Fruit fly (Drosophila melanogaster) whole organism, wandering third instar larva: ENCODE measurements around the gene Lrr47.
A peak's percentile ranks its signal among the peaks of the same experiment; 100 is the strongest.

Experiments
- Abd-B ChIP-seq: fragments of >200 bp; optimal IDR thresholded peaks from 2 replicates; lab custom pipeline; 2017; ENCODE audit warnings: missing biosample characterization, missing genetic modification characterization
- CG32264 ChIP-seq: fragments of 200-800 bp; sonication (Bioruptor generic); optimal IDR thresholded peaks from 2 replicates; lab custom pipeline; 2016; ENCODE audit warnings: missing biosample characterization, missing genetic modification characterization
- CG9705 ChIP-seq: fragments of 200-800 bp; sonication (Bioruptor generic); optimal IDR thresholded peaks from 2 replicates; lab custom pipeline; 2018; ENCODE audit warnings: missing biosample characterization, mild to moderate bottlenecking, missing genetic modification characterization
- CrebA ChIP-seq: fragments of 200-800 bp; sonication (Bioruptor generic); optimal IDR thresholded peaks from 2 replicates; lab custom pipeline; 2016; ENCODE audit warnings: missing biosample characterization, mild to moderate bottlenecking, missing genetic modification characterization, borderline replicate concordance
- Dfd ChIP-seq: fragments of >200 bp; optimal IDR thresholded peaks from 2 replicates; lab custom pipeline; 2017; ENCODE audit warnings: missing biosample characterization, missing genetic modification characterization
- Dif ChIP-seq: fragments of 200-275, 200-300 bp; sonication (Bioruptor generic); optimal IDR thresholded peaks from 2 replicates; lab custom pipeline; 2018; ENCODE audit warnings: missing biosample characterization, missing genetic modification characterization; ENCODE audit not compliant: partially characterized antibody
- GATAd ChIP-seq: sonication (Bioruptor generic); optimal IDR thresholded peaks from 2 replicates; lab custom pipeline; 2016; ENCODE audit warnings: missing biosample characterization, missing genetic modification characterization
- HLH106 ChIP-seq: fragments of 200-800 bp; optimal IDR thresholded peaks from 3 replicates; lab custom pipeline; 2019; ENCODE audit warnings: missing biosample characterization, mild to moderate bottlenecking, missing genetic modification characterization, moderate library complexity
- Hnf4 ChIP-seq: fragments of 200-800 bp; sonication (Bioruptor generic); optimal IDR thresholded peaks from 2 replicates; lab custom pipeline; 2016; ENCODE audit warnings: missing biosample characterization, mild to moderate bottlenecking, missing genetic modification characterization
- Hr78 ChIP-seq: fragments of >200 bp; optimal IDR thresholded peaks from 2 replicates; lab custom pipeline; 2017; ENCODE audit warnings: missing biosample characterization, missing genetic modification characterization
- Hr83 ChIP-seq: fragments of 200-300 bp; sonication (Bioruptor generic); optimal IDR thresholded peaks from 2 replicates; lab custom pipeline; 2016; ENCODE audit warnings: missing biosample characterization, mild to moderate bottlenecking, missing genetic modification characterization, moderate library complexity; ENCODE audit not compliant: poor library complexity, severe bottlenecking
- Jra ChIP-seq: sonication (Bioruptor generic); optimal IDR thresholded peaks from 2 replicates; lab custom pipeline; 2016; ENCODE audit warnings: missing biosample characterization, missing genetic modification characterization
- Myc ChIP-seq: fragments of >200 bp; optimal IDR thresholded peaks from 2 replicates; lab custom pipeline; 2017
- Sp1 ChIP-seq: fragments of 200-800 bp; sonication (Bioruptor generic); optimal IDR thresholded peaks from 3 replicates; lab custom pipeline; 2019; ENCODE audit warnings: missing biosample characterization, mild to moderate bottlenecking, missing genetic modification characterization, moderate library complexity
- Vsx2 ChIP-seq: fragments of 200-300, 225-300 bp; sonication (Bioruptor generic); optimal IDR thresholded peaks from 2 replicates; lab custom pipeline; 2018; ENCODE audit warnings: missing biosample characterization, missing genetic modification characterization; ENCODE audit not compliant: partially characterized antibody
- br ChIP-seq: fragments of 200-800 bp; sonication (Bioruptor generic); optimal IDR thresholded peaks from 2 replicates; lab custom pipeline; 2016; ENCODE audit warnings: missing biosample characterization, missing genetic modification characterization
- brk ChIP-seq: fragments of 200-800 bp; sonication (Bioruptor generic); optimal IDR thresholded peaks from 2 replicates; lab custom pipeline; 2016; ENCODE audit warnings: missing biosample characterization, mild to moderate bottlenecking, missing genetic modification characterization
- dmrt93B ChIP-seq: fragments of 200-800 bp; sonication (Bioruptor generic); optimal IDR thresholded peaks from 2 replicates; lab custom pipeline; 2018; ENCODE audit warnings: missing biosample characterization, mild to moderate bottlenecking, missing genetic modification characterization
- dsf ChIP-seq: sonication (Bioruptor generic); optimal IDR thresholded peaks from 2 replicates; lab custom pipeline; 2016; ENCODE audit warnings: missing biosample characterization, missing genetic modification characterization, borderline replicate concordance
- foxo ChIP-seq, 2 experiments: fragments of 200-800 bp; sonication (Bioruptor generic); optimal IDR thresholded peaks; 2 replicates in 1 of 2; 3 replicates in 1 of 2; lab custom pipeline; 2016 to 2017; ENCODE audit warnings: missing biosample characterization in 2 of 2, missing genetic modification characterization in 2 of 2
- fru ChIP-seq: fragments of 200-800 bp; sonication (Bioruptor generic); optimal IDR thresholded peaks from 3 replicates; lab custom pipeline; 2016; ENCODE audit warnings: missing biosample characterization, mild to moderate bottlenecking, missing genetic modification characterization
- h ChIP-seq: fragments of 200-800 bp; sonication (Bioruptor generic); optimal IDR thresholded peaks from 3 replicates; lab custom pipeline; 2016; ENCODE audit warnings: missing biosample characterization, mild to moderate bottlenecking, missing genetic modification characterization
- jim ChIP-seq: fragments of 175-275, 200-325 bp; sonication (Bioruptor generic); optimal IDR thresholded peaks from 2 replicates; lab custom pipeline; 2016; ENCODE audit warnings: missing biosample characterization, mild to moderate bottlenecking, missing genetic modification characterization
- lola ChIP-seq: fragments of >200 bp; optimal IDR thresholded peaks from 2 replicates; lab custom pipeline; 2017; ENCODE audit warnings: missing biosample characterization, missing genetic modification characterization
- pan ChIP-seq: fragments of >200 bp; optimal IDR thresholded peaks from 2 replicates; lab custom pipeline; 2017
- psq ChIP-seq: fragments of 200-800 bp; sonication (Bioruptor generic); optimal IDR thresholded peaks from 3 replicates; lab custom pipeline; 2017; ENCODE audit warnings: missing biosample characterization, mild to moderate bottlenecking, missing genetic modification characterization, moderate library complexity
- rgr ChIP-seq: fragments of 200-800 bp; sonication (Bioruptor generic); optimal IDR thresholded peaks from 3 replicates; lab custom pipeline; 2016; ENCODE audit warnings: missing biosample characterization, mild to moderate bottlenecking, missing genetic modification characterization
- sage ChIP-seq: fragments of 200-800 bp; sonication (Bioruptor generic); optimal IDR thresholded peaks from 2 replicates; lab custom pipeline; 2016; ENCODE audit warnings: missing biosample characterization, mild to moderate bottlenecking, missing genetic modification characterization
- sv ChIP-seq: fragments of 200-800 bp; sonication (Bioruptor generic); optimal IDR thresholded peaks from 3 replicates; lab custom pipeline; 2016; ENCODE audit warnings: missing biosample characterization, missing genetic modification characterization
- usp ChIP-seq: fragments of >200 bp; optimal IDR thresholded peaks from 2 replicates; lab custom pipeline; 2017; ENCODE audit warnings: missing biosample characterization, missing genetic modification characterization
- woc ChIP-seq: sonication (Bioruptor generic); optimal IDR thresholded peaks from 2 replicates; lab custom pipeline; 2016; ENCODE audit warnings: missing biosample characterization, mild to moderate bottlenecking, missing genetic modification characterization

The Lrr47 gene

DNA sequence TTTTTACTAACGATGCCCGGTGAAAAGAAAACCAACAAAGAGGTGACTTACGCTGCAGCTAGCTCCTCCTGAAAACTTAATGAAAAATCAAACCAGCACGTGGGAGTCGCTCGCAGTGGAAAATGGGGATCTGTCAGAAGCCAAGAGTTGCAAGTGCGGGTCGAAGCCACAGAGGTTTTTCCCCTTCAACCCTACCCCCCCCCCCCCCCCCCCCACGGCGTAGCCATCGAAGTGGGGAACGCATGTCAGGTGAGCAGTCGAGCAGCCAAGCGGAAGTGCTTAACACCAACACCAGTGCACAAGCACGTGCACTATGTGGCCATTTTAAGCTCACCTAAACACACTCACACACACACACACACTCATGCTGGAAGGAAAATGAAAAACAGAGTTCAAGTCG, 22.2 kb downstream of the Lrr47 start:
- TF ChIP-seq CG32264 (GFP tag; lab: Kevin White, UChicago) (no peak), jim (GFP tag; lab: Kevin White, UChicago) (no peak), pan (lab: Kevin White, UChicago) (no peak), usp (no peak), Dfd (GFP tag; lab: Kevin White, UChicago) (peak; percentile 82), sage (GFP tag; lab: Kevin White, UChicago) (no peak), GATAd (GFP tag; lab: Kevin White, UChicago) (no peak)
- TF ChIP-seq, all 38 proteins: peak for 1

DNA sequence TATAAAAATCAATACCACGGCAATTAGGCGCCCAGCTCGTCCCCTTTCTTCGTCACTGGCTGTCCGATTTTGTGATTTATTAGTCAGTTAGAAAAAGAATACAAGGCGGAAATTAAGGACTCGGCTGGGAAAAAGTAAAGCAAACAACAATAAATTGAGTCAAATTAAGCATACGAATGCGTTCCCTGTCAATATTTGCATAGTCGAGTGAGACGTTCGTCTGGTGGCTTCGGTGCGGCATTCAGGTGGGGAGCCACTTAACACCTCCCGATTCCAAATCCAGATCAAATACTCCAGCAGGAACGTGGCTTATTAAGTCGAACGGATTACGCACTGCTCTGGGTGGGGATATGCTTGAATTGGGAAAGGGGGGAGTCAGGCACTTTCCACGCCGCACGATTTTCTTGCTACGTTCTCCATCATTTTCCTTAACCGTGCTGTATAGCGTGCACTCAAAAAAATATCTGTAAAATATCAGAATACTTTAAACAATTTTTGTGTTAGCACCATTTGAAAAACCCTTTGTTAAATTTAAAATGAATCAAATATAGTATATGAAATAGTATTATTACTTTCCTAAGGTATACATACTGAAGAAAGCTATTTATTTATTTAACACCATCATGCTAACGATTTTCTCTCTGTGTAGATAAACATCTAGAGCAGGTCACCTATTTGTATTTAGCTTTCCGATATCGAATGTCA, 26.1 kb downstream of the Lrr47 start:
- no peak for TF ChIP-seq rgr (GFP tag; lab: Kevin White, UChicago)
- TF ChIP-seq dsf (GFP tag; lab: Kevin White, UChicago), result no peak
- TF ChIP-seq sage (GFP tag; lab: Kevin White, UChicago), result no peak
- TF ChIP-seq Hnf4 (GFP tag; lab: Kevin White, UChicago), result no peak
- TF ChIP-seq pan (lab: Kevin White, UChicago), result no peak
- no peak for TF ChIP-seq HLH106 (tag; lab: Kevin White, UChicago)
- TF ChIP-seq, all 38 proteins: peak for 0

dm6 chr2L:10543992-10544391, 26.9 kb downstream of the Lrr47 start:
- no peak for TF ChIP-seq Vsx2 (GFP tag; lab: Kevin White, UChicago)
- no peak for TF ChIP-seq dsf (GFP tag; lab: Kevin White, UChicago)
- no peak for TF ChIP-seq h (GFP tag; lab: Kevin White, UChicago)
- TF ChIP-seq lola (GFP tag; lab: Kevin White, UChicago), result no peak
- no peak for TF ChIP-seq Myc (lab: Kevin White, UChicago)
- no peak for TF ChIP-seq Sp1 (GFP tag; lab: Kevin White, UChicago)
- TF ChIP-seq Hr83 (GFP tag; lab: Kevin White, UChicago), result no peak
- no peak for TF ChIP-seq foxo (GFP tag; optimal IDR thresholded peaks at IDR 0.05; lab: Kevin White, UChicago)
- no peak for TF ChIP-seq br (GFP tag; lab: Kevin White, UChicago)
- TF ChIP-seq Hr78 (GFP tag; lab: Kevin White, UChicago), result no peak
- no peak for TF ChIP-seq CG32264 (GFP tag; lab: Kevin White, UChicago)
- TF ChIP-seq sage (GFP tag; lab: Kevin White, UChicago), result no peak
- TF ChIP-seq Jra (GFP tag; lab: Kevin White, UChicago), result no peak
- no peak for TF ChIP-seq pan (lab: Kevin White, UChicago)
- TF ChIP-seq GATAd (GFP tag; lab: Kevin White, UChicago), result no peak
- no peak for TF ChIP-seq rgr (GFP tag; lab: Kevin White, UChicago)
- TF ChIP-seq Abd-B (GFP tag; lab: Kevin White, UChicago), result no peak
- TF ChIP-seq dmrt93B (GFP tag; lab: Kevin White, UChicago), result no peak

DNA sequence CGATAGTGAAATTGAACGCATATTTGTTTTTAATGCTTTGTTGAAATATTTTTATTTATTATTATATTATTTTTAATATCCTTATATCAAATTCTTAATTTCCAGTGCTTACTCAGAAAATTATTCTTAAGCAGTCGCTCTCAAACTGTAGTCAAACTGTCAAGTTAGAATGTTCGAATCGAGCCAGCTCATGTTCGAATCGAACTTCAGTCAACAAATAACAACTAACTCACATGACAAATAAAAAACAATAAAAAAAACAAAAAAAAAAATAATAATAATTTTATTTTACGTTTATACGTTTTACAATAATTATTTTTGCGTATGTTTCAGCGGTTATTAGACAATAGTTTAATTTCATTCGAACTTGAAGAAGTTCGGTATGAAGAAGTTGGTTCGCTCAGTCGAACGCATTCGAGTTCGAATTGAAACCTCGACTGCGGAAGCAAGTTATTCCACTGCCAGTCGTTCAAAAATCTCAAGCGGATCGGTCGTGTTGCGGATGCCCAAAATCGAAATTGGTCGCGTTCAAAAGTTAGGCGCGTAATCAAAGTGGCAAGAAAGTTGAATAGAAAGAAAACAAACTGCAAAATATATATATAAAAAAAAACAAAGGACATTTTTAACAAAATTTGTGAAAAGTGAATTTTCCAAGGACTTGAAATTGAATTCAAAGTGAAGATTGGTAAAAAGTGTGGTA, 27.4 kb downstream of the Lrr47 start, which contains the start of gene Trim9:
Gene Trim9, plus strand, starts transcription at position 463 of the 700 bp plus-strand sequence.
- TF ChIP-seq sv (GFP tag; lab: Kevin White, UChicago), result no peak
- no peak for TF ChIP-seq fru (GFP tag; lab: Kevin White, UChicago)
- TF ChIP-seq brk (GFP tag; lab: Kevin White, UChicago), result no peak
- TF ChIP-seq Myc (lab: Kevin White, UChicago), result no peak
- TF ChIP-seq Abd-B (GFP tag; lab: Kevin White, UChicago), result no peak
- TF ChIP-seq foxo (GFP tag; optimal IDR thresholded peaks at IDR 0.05; lab: Kevin White, UChicago), result no peak
- TF ChIP-seq woc (GFP tag; lab: Kevin White, UChicago), result no peak
- TF ChIP-seq Hr78 (GFP tag; lab: Kevin White, UChicago), result no peak
- no peak for TF ChIP-seq sage (GFP tag; lab: Kevin White, UChicago)
- no peak for TF ChIP-seq Dfd (GFP tag; lab: Kevin White, UChicago)
- TF ChIP-seq psq (GFP tag; lab: Kevin White, UChicago), result no peak
- TF ChIP-seq br (GFP tag; lab: Kevin White, UChicago), result no peak
- no peak for TF ChIP-seq CG9705 (GFP tag; lab: Kevin White, UChicago)
- no peak for TF ChIP-seq Dif (GFP tag; lab: Kevin White, UChicago)
- no peak for TF ChIP-seq pan (lab: Kevin White, UChicago)
- TF ChIP-seq CrebA, result no peak
- TF ChIP-seq, all 38 proteins: peak for 0
